Fruit fly (Drosophila melanogaster): ENCODE data around the gene Hsp68.

Gene Hsp68

dm6 chr3R:24106059-24106631 lies 49.0 kb upstream of the Hsp68 start (continued):
- TF ChIP-seq Sry-β (GFP tag; optimal IDR thresholded peaks at IDR 0.05) = no peak
- TF ChIP-seq vnd (GFP tag; IDR thresholded peaks at IDR 0.05; ENCODE audit: partially characterized antibody) = no peak
- TF ChIP-seq seq (GFP tag; IDR thresholded peaks at IDR 0.05) = no peak
- TF ChIP-seq CG15514 (GFP tag; optimal IDR thresholded peaks at IDR 0.05) = peak; percentile 57
- TF ChIP-seq CG1832 (GFP tag; optimal IDR thresholded peaks at IDR 0.05) = no peak
- peak; percentile 2 for TF ChIP-seq p53 (GFP tag; optimal IDR thresholded peaks at IDR 0.05)
- no peak for TF ChIP-seq chinmo (GFP tag; IDR thresholded peaks at IDR 0.05; ENCODE audit: partially characterized antibody)
- no peak for TF ChIP-seq ham (GFP tag; IDR thresholded peaks at IDR 0.05)
- no peak for TF ChIP-seq CG11085 (GFP tag; IDR thresholded peaks at IDR 0.05)
- TF ChIP-seq CG8924 (tag; optimal IDR thresholded peaks at IDR 0.05) = no peak
- no peak for TF ChIP-seq fru (optimal IDR thresholded peaks at IDR 0.05)
- TF ChIP-seq Gsc (GFP tag; IDR thresholded peaks at IDR 0.05) = no peak
- TF ChIP-seq Nf-YC (tag; optimal IDR thresholded peaks at IDR 0.05) = no peak
- no peak for TF ChIP-seq CTCF (GFP tag; optimal IDR thresholded peaks at IDR 0.05)
- no peak for TF ChIP-seq CG16815 (GFP tag; optimal IDR thresholded peaks at IDR 0.05)
- TF ChIP-seq hkb (optimal IDR thresholded peaks at IDR 0.05) = no peak
- no peak for TF ChIP-seq hkb (GFP tag; IDR thresholded peaks at IDR 0.05)
- no peak for TF ChIP-seq CG17612 (GFP tag; IDR thresholded peaks at IDR 0.05)
- TF ChIP-seq Doc2 (GFP tag; IDR thresholded peaks at IDR 0.05) = no peak
- no peak for TF ChIP-seq CG6689 (GFP tag; IDR thresholded peaks at IDR 0.05)
- TF ChIP-seq z (GFP tag; IDR thresholded peaks at IDR 0.05) = no peak
- TF ChIP-seq CG3726 (GFP tag; IDR thresholded peaks at IDR 0.05) = no peak
- TF ChIP-seq CG9932 (GFP tag; IDR thresholded peaks at IDR 0.05) = no peak
- no peak for TF ChIP-seq kah (GFP tag; optimal IDR thresholded peaks at IDR 0.05)
- no peak for TF ChIP-seq yki (optimal IDR thresholded peaks at IDR 0.05)
- TF ChIP-seq Bteb2 (GFP tag; optimal IDR thresholded peaks at IDR 0.05) = peak; percentile 45
- no peak for TF ChIP-seq al (GFP tag; IDR thresholded peaks at IDR 0.05)
- no peak for TF ChIP-seq CG7786 (GFP tag; optimal IDR thresholded peaks at IDR 0.05)
- TF ChIP-seq CG8089 (GFP tag; optimal IDR thresholded peaks at IDR 0.05) = no peak
- TF ChIP-seq wor (GFP tag; IDR thresholded peaks at IDR 0.05) = no peak
- TF ChIP-seq pho (GFP tag; optimal IDR thresholded peaks at IDR 0.05) = no peak
- no peak for TF ChIP-seq CG14667 (GFP tag; IDR thresholded peaks at IDR 0.05)
- peak; percentile 42 for TF ChIP-seq CG12659 (GFP tag; optimal IDR thresholded peaks at IDR 0.05)
- TF ChIP-seq dmrt11E (tag; optimal IDR thresholded peaks at IDR 0.05) = peak; percentile 27
- peak; percentile 13 for TF ChIP-seq nmo (GFP tag; optimal IDR thresholded peaks at IDR 0.05)
- TF ChIP-seq CG6813 (GFP tag; optimal IDR thresholded peaks at IDR 0.05) = peak; percentile 25
- no peak for TF ChIP-seq tgo (GFP tag; IDR thresholded peaks at IDR 0.05)
- TF ChIP-seq CG14860 (GFP tag; IDR thresholded peaks at IDR 0.05; ENCODE audit: partially characterized antibody) = no peak
- no peak for TF ChIP-seq so (GFP tag; IDR thresholded peaks at IDR 0.05)
- TF ChIP-seq CG18599 (GFP tag; optimal IDR thresholded peaks at IDR 0.05) = peak; percentile 76
- no peak for TF ChIP-seq ftz-f1 (GFP tag; optimal IDR thresholded peaks at IDR 0.05)
- no peak for TF ChIP-seq usp (GFP tag; optimal IDR thresholded peaks at IDR 0.05)
- TF ChIP-seq bigmax (GFP tag; optimal IDR thresholded peaks at IDR 0.05) = no peak
- no peak for TF ChIP-seq CG2889 (GFP tag; IDR thresholded peaks at IDR 0.05)
- no peak for TF ChIP-seq Lim3 (GFP tag; IDR thresholded peaks at IDR 0.05)
- no peak for TF ChIP-seq cg (GFP tag; optimal IDR thresholded peaks at IDR 0.05)
- TF ChIP-seq slbo (GFP tag; IDR thresholded peaks at IDR 0.05) = no peak
- TF ChIP-seq CG8765 (GFP tag; IDR thresholded peaks at IDR 0.05) = no peak
- peak; percentile 51 for TF ChIP-seq Hsf (GFP tag; optimal IDR thresholded peaks at IDR 0.05)
- TF ChIP-seq CG15696 (tag; optimal IDR thresholded peaks at IDR 0.05) = no peak
- peak in 1 of 2 experiments; percentile 96 for TF ChIP-seq Pdp1 (GFP tag; optimal IDR thresholded peaks at IDR 0.05)
- TF ChIP-seq Rfx (GFP tag; IDR thresholded peaks at IDR 0.05) = no peak
- TF ChIP-seq onecut (GFP tag; IDR thresholded peaks at IDR 0.05) = peak; percentile 60

Data from whole organism, embryonic.